Fruit fly (Drosophila melanogaster): ENCODE results near the gene RpL35A.

The RpL35A gene

dm6 chr3R:5467619-5468018 is 718 bp upstream of the RpL35A start, which contains the start of gene POLDIP2:
Gene POLDIP2, plus strand, starts transcription at chr3R:5467778.
- TF ChIP-seq Hr83 (GFP tag; optimal IDR thresholded peaks at IDR 0.05; ENCODE audit: poor library complexity, severe bottlenecking) (peak; percentile 9), h (GFP tag; optimal IDR thresholded peaks at IDR 0.05) (no peak), rgr (GFP tag; optimal IDR thresholded peaks at IDR 0.05) (peak; percentile 8), Rel (GFP tag; optimal IDR thresholded peaks at IDR 0.05) (no peak), Rel (tag; optimal IDR thresholded peaks at IDR 0.05) (peak; percentile 47)

- TF ChIP-seq usp (GFP tag; optimal IDR thresholded peaks at IDR 0.05) (no peak), Rel (GFP tag; optimal IDR thresholded peaks at IDR 0.05) (no peak), Rel (tag; optimal IDR thresholded peaks at IDR 0.05) (peak; percentile 19), lola (GFP tag; optimal IDR thresholded peaks at IDR 0.05) (no peak), N (GFP tag; optimal IDR thresholded peaks at IDR 0.05) (no peak), CG32264 (GFP tag; optimal IDR thresholded peaks at IDR 0.05) (no peak), pan (optimal IDR thresholded peaks at IDR 0.05) (no peak), foxo (GFP tag; optimal IDR thresholded peaks at IDR 0.05) (no peak), br (GFP tag; optimal IDR thresholded peaks at IDR 0.05) (no peak), Myc (optimal IDR thresholded peaks at IDR 0.05) (peak; percentile 52), Mio (GFP tag; optimal IDR thresholded peaks at IDR 0.05) (no peak), Sp1 (GFP tag; optimal IDR thresholded peaks at IDR 0.05) (no peak)
These were observed 2.4 kb downstream of the RpL35A start, which contains the start of gene PEK for dm6 chr3R:5464481-5464880. Gene PEK, minus strand, starts transcription at chr3R:5464753.

- peak in 1 of 2 experiments; percentile 11 for TF ChIP-seq foxo (GFP tag; optimal IDR thresholded peaks at IDR 0.05)
- TF ChIP-seq psq (GFP tag; optimal IDR thresholded peaks at IDR 0.05), result peak; percentile 52
- peak; percentile 7 for TF ChIP-seq fru (GFP tag; optimal IDR thresholded peaks at IDR 0.05)
- no peak for TF ChIP-seq Hr83 (GFP tag; optimal IDR thresholded peaks at IDR 0.05; ENCODE audit: poor library complexity, severe bottlenecking)
- TF ChIP-seq Sp1 (GFP tag; optimal IDR thresholded peaks at IDR 0.05), result peak; percentile 5
- TF ChIP-seq tai (GFP tag; optimal IDR thresholded peaks at IDR 0.05), result no peak
- no peak for TF ChIP-seq dmrt93B (GFP tag; optimal IDR thresholded peaks at IDR 0.05)
- TF ChIP-seq lola (GFP tag; optimal IDR thresholded peaks at IDR 0.05), result no peak
- no peak for TF ChIP-seq jim (GFP tag; optimal IDR thresholded peaks at IDR 0.05)
- TF ChIP-seq CG32264 (GFP tag; optimal IDR thresholded peaks at IDR 0.05), result no peak
- TF ChIP-seq GATAd (GFP tag; optimal IDR thresholded peaks at IDR 0.05), result no peak
- no peak for TF ChIP-seq brk (GFP tag; optimal IDR thresholded peaks at IDR 0.05)
- no peak for TF ChIP-seq dl (GFP tag; optimal IDR thresholded peaks at IDR 0.05; ENCODE audit: insufficient read depth in 1 of 2, partially characterized antibody in 2 of 2)
- no peak for TF ChIP-seq Myc (optimal IDR thresholded peaks at IDR 0.05)
- no peak for TF ChIP-seq br (GFP tag; optimal IDR thresholded peaks at IDR 0.05)
- TF ChIP-seq Dif (GFP tag; optimal IDR thresholded peaks at IDR 0.05; ENCODE audit: partially characterized antibody), result no peak
- TF ChIP-seq CrebA (GFP tag; optimal IDR thresholded peaks at IDR 0.05; ENCODE audit: borderline replicate concordance), result no peak
- no peak for TF ChIP-seq usp (GFP tag; optimal IDR thresholded peaks at IDR 0.05)
- TF ChIP-seq Hnf4 (GFP tag; optimal IDR thresholded peaks at IDR 0.05), result no peak
- peak; percentile 7 for TF ChIP-seq Jra (GFP tag; optimal IDR thresholded peaks at IDR 0.05)
- TF ChIP-seq HLH106 (tag; optimal IDR thresholded peaks at IDR 0.05), result no peak
- no peak for TF ChIP-seq sage (GFP tag; optimal IDR thresholded peaks at IDR 0.05)
- no peak for TF ChIP-seq N (GFP tag; optimal IDR thresholded peaks at IDR 0.05)
- no peak for TF ChIP-seq dsf (GFP tag; optimal IDR thresholded peaks at IDR 0.05; ENCODE audit: borderline replicate concordance)
- no peak for TF ChIP-seq Abd-B (GFP tag; optimal IDR thresholded peaks at IDR 0.05)
- TF ChIP-seq Rel (GFP tag; optimal IDR thresholded peaks at IDR 0.05), result no peak
- TF ChIP-seq Rel (tag; optimal IDR thresholded peaks at IDR 0.05), result peak; percentile 13
These were observed 3.5 kb downstream of the RpL35A start for dm6 chr3R:5463199-5463949.

dm6 chr3R:5458627-5459026 is 8.3 kb downstream of the RpL35A start:
- TF ChIP-seq CG32264 (GFP tag; optimal IDR thresholded peaks at IDR 0.05) (no peak), Jra (GFP tag; optimal IDR thresholded peaks at IDR 0.05) (no peak), h (GFP tag; optimal IDR thresholded peaks at IDR 0.05) (no peak), tai (GFP tag; optimal IDR thresholded peaks at IDR 0.05) (no peak), woc (GFP tag; optimal IDR thresholded peaks at IDR 0.05) (no peak), Rel (GFP tag; optimal IDR thresholded peaks at IDR 0.05) (no peak), Rel (tag; optimal IDR thresholded peaks at IDR 0.05) (no peak), CG9705 (GFP tag; optimal IDR thresholded peaks at IDR 0.05) (no peak), dl (GFP tag; optimal IDR thresholded peaks at IDR 0.05; ENCODE audit: insufficient read depth in 1 of 2, partially characterized antibody in 2 of 2) (no peak), fru (GFP tag; optimal IDR thresholded peaks at IDR 0.05) (no peak), Dfd (GFP tag; optimal IDR thresholded peaks at IDR 0.05) (no peak), N (GFP tag; optimal IDR thresholded peaks at IDR 0.05) (no peak)
